Fruit fly (Drosophila melanogaster): ENCODE data around the gene Tmf.

- no peak for TF ChIP-seq CG17612 (GFP tag; IDR thresholded peaks at IDR 0.05)
- TF ChIP-seq sc (optimal IDR thresholded peaks at IDR 0.05) = no peak
- TF ChIP-seq sc (GFP tag; optimal IDR thresholded peaks at IDR 0.05) = no peak
Observed at dm6 chrX:6866764-6867163, 22.6 kb downstream of the Tmf start.

Measured in whole organism, embryonic.